Worm (Caenorhabditis elegans) whole organism, L3 larva: ENCODE results near the gene C35A11.3.

Experiments
- R02D3.7 ChIP-seq: fragments of 150-350 bp; optimal IDR thresholded peaks from 2 replicates; lab custom pipeline; 2014; ENCODE audit warnings: missing biosample characterization, missing genetic modification characterization
- ZK546.5 ChIP-seq: sonication (generic microtip); optimal IDR thresholded peaks from 2 replicates; lab custom pipeline; 2017; ENCODE audit warnings: missing biosample characterization, missing genetic modification characterization
- aly-2 ChIP-seq: fragments of 150-350 bp; optimal IDR thresholded peaks from 2 replicates; lab custom pipeline; 2014; ENCODE audit warnings: missing biosample characterization, missing genetic modification characterization
- ama-1 ChIP-seq: fragments of 150-350 bp; optimal IDR thresholded peaks from 2 replicates; lab custom pipeline; 2018
- ceh-16 ChIP-seq: sonication (generic microtip); optimal IDR thresholded peaks from 2 replicates; lab custom pipeline; 2017; ENCODE audit warnings: missing biosample characterization, missing genetic modification characterization
- ceh-28 ChIP-seq: fragments of 150-350 bp; optimal IDR thresholded peaks from 2 replicates; lab custom pipeline; 2014; ENCODE audit warnings: missing biosample characterization, missing genetic modification reagents, missing genetic modification characterization
- ceh-82 ChIP-seq: fragments of 150-350 bp; optimal IDR thresholded peaks from 2 replicates; lab custom pipeline; 2014; ENCODE audit warnings: missing biosample characterization, missing genetic modification characterization
- ceh-9 ChIP-seq: sonication (generic microtip); optimal IDR thresholded peaks from 2 replicates; lab custom pipeline; 2018; ENCODE audit warnings: missing biosample characterization, missing genetic modification characterization
- daf-12 ChIP-seq: fragments of 150-350 bp; optimal IDR thresholded peaks from 2 replicates; lab custom pipeline; 2014; ENCODE audit warnings: missing biosample characterization, missing genetic modification reagents, missing genetic modification characterization
- egl-27 ChIP-seq: sonication (generic microtip); optimal IDR thresholded peaks from 4 replicates; lab custom pipeline; 2017; ENCODE audit warnings: missing biosample characterization, missing genetic modification reagents, missing genetic modification characterization
- egl-5 ChIP-seq: fragments of 150-350 bp; optimal IDR thresholded peaks from 2 replicates; lab custom pipeline; 2017; ENCODE audit warnings: missing biosample characterization, missing genetic modification reagents, missing genetic modification characterization, inconsistent platforms
- elt-1 ChIP-seq: fragments of 150-350 bp; optimal IDR thresholded peaks from 2 replicates; lab custom pipeline; 2014; ENCODE audit warnings: missing biosample characterization, missing genetic modification characterization
- elt-2 ChIP-seq: sonication (generic microtip); optimal IDR thresholded peaks from 2 replicates; lab custom pipeline; 2016; ENCODE audit warnings: missing genetic modification reagents, mild to moderate bottlenecking, missing genetic modification characterization, missing compliant biosample characterization
- elt-3 ChIP-seq, 3 experiments: fragments of 150-350 bp in 1 of 3; sonication (generic microtip) in 2 of 3; optimal IDR thresholded peaks; 2 replicates in 2 of 3; 4 replicates in 1 of 3; lab custom pipeline; 2014 to 2017; ENCODE audit warnings: missing biosample characterization in 3 of 3, missing genetic modification characterization in 3 of 3
- eor-1 ChIP-seq, 2 experiments: fragments of 150-350 bp; optimal IDR thresholded peaks; 2 replicates each; lab custom pipeline; 2014 to 2018; ENCODE audit warnings: missing biosample characterization in 2 of 2, missing genetic modification characterization in 2 of 2
- fkh-10 ChIP-seq: sonication (generic microtip); optimal IDR thresholded peaks from 2 replicates; lab custom pipeline; 2017; ENCODE audit warnings: missing biosample characterization, missing genetic modification reagents, missing genetic modification characterization
- fkh-2 ChIP-seq: fragments of 150-350 bp; optimal IDR thresholded peaks from 2 replicates; lab custom pipeline; 2014; ENCODE audit warnings: missing biosample characterization, missing genetic modification reagents, missing genetic modification characterization
- fos-1 ChIP-seq: fragments of 150-350 bp; optimal IDR thresholded peaks from 2 replicates; lab custom pipeline; 2014; ENCODE audit warnings: missing biosample characterization, missing genetic modification characterization
- hmg-11 ChIP-seq: sonication (generic microtip); optimal IDR thresholded peaks from 2 replicates; lab custom pipeline; 2016; ENCODE audit warnings: missing genetic modification characterization, missing compliant biosample characterization
- jun-1 ChIP-seq: fragments of 150-350 bp; optimal IDR thresholded peaks from 2 replicates; lab custom pipeline; 2014; ENCODE audit warnings: missing biosample characterization, missing genetic modification reagents, missing genetic modification characterization
- lin-15B ChIP-seq: fragments of 150-350 bp; optimal IDR thresholded peaks from 2 replicates; lab custom pipeline; 2014; ENCODE audit warnings: missing biosample characterization, missing genetic modification characterization
- lin-39 ChIP-seq: fragments of 150-350 bp; optimal IDR thresholded peaks from 2 replicates; lab custom pipeline; 2018; ENCODE audit warnings: missing biosample characterization, missing genetic modification reagents, missing genetic modification characterization
- lsy-12 ChIP-seq: sonication (generic microtip); optimal IDR thresholded peaks from 2 replicates; lab custom pipeline; 2016; ENCODE audit warnings: mild to moderate bottlenecking, missing genetic modification characterization, missing compliant biosample characterization
- mdl-1 ChIP-seq: fragments of 150-350 bp; optimal IDR thresholded peaks from 2 replicates; lab custom pipeline; 2014; ENCODE audit warnings: missing biosample characterization, missing genetic modification characterization
- mml-1 ChIP-seq: fragments of 150-350 bp; sonication (generic microtip); optimal IDR thresholded peaks from 3 replicates; lab custom pipeline; 2014; ENCODE audit warnings: missing biosample characterization, missing genetic modification characterization
- nfya-1 ChIP-seq: sonication (generic microtip); optimal IDR thresholded peaks from 2 replicates; lab custom pipeline; 2017; ENCODE audit warnings: missing genetic modification characterization, mild to moderate bottlenecking, missing compliant biosample characterization, antibody characterized with exemption, moderate library complexity; ENCODE audit not compliant: insufficient read depth
- nhr-11 ChIP-seq: fragments of 150-350 bp; optimal IDR thresholded peaks from 2 replicates; lab custom pipeline; 2014; ENCODE audit warnings: missing biosample characterization, missing genetic modification characterization
- nhr-12 ChIP-seq: fragments of 150-350 bp; optimal IDR thresholded peaks from 2 replicates; lab custom pipeline; 2014; ENCODE audit warnings: missing biosample characterization, missing genetic modification characterization
- nhr-23 ChIP-seq: fragments of 150-350 bp; optimal IDR thresholded peaks from 2 replicates; lab custom pipeline; 2014; ENCODE audit warnings: missing biosample characterization, missing genetic modification reagents, missing genetic modification characterization
- nhr-237 ChIP-seq: fragments of 150-350 bp; optimal IDR thresholded peaks from 2 replicates; lab custom pipeline; 2014; ENCODE audit warnings: missing biosample characterization, missing genetic modification characterization
- nhr-25 ChIP-seq: sonication (generic microtip); optimal IDR thresholded peaks from 2 replicates; lab custom pipeline; 2017; ENCODE audit warnings: missing biosample characterization, missing genetic modification characterization
- nhr-28 ChIP-seq: fragments of 150-350 bp; optimal IDR thresholded peaks from 2 replicates; lab custom pipeline; 2014; ENCODE audit warnings: missing biosample characterization, missing genetic modification characterization
- nhr-43 ChIP-seq: sonication (generic microtip); optimal IDR thresholded peaks from 2 replicates; lab custom pipeline; 2016; ENCODE audit warnings: mild to moderate bottlenecking, missing genetic modification characterization, missing compliant biosample characterization; ENCODE audit not compliant: poor library complexity, severe bottlenecking
- nhr-67 ChIP-seq: fragments of 150-350 bp; optimal IDR thresholded peaks from 2 replicates; lab custom pipeline; 2014; ENCODE audit warnings: missing biosample characterization, missing genetic modification characterization
- nhr-76 ChIP-seq: fragments of 150-350 bp; sonication (generic microtip); optimal IDR thresholded peaks from 5 replicates; lab custom pipeline; 2014; ENCODE audit warnings: missing biosample characterization, missing genetic modification characterization
- nhr-77 ChIP-seq: fragments of 150-350 bp; optimal IDR thresholded peaks from 2 replicates; lab custom pipeline; 2014; ENCODE audit warnings: missing biosample characterization, missing genetic modification characterization
- pha-4 ChIP-seq: fragments of 150-350 bp; optimal IDR thresholded peaks from 2 replicates; lab custom pipeline; 2014; ENCODE audit warnings: missing biosample characterization, missing genetic modification reagents, missing genetic modification characterization
- sea-2 ChIP-seq: fragments of 150-350 bp; sonication (generic microtip); optimal IDR thresholded peaks from 4 replicates; lab custom pipeline; 2014; ENCODE audit warnings: missing biosample characterization, missing genetic modification reagents, missing genetic modification characterization
- skn-1 ChIP-seq: fragments of 150-350 bp; optimal IDR thresholded peaks from 2 replicates; lab custom pipeline; 2014; ENCODE audit warnings: missing biosample characterization, missing genetic modification characterization
- snpc-4 ChIP-seq: fragments of 150-350 bp; optimal IDR thresholded peaks from 2 replicates; lab custom pipeline; 2014; ENCODE audit warnings: missing biosample characterization, missing genetic modification characterization
- unc-62 ChIP-seq: fragments of 150-350 bp; sonication (generic microtip); optimal IDR thresholded peaks from 4 replicates; lab custom pipeline; 2014; ENCODE audit warnings: missing biosample characterization, missing genetic modification reagents, missing genetic modification characterization
- ztf-11 ChIP-seq: fragments of 150-350 bp; optimal IDR thresholded peaks from 2 replicates; lab custom pipeline; 2014; ENCODE audit warnings: missing biosample characterization, missing genetic modification characterization
- ztf-4 ChIP-seq: fragments of 150-350 bp; optimal IDR thresholded peaks from 2 replicates; lab custom pipeline; 2014; ENCODE audit warnings: missing biosample characterization, missing genetic modification characterization

Gene C35A11.3

DNA sequence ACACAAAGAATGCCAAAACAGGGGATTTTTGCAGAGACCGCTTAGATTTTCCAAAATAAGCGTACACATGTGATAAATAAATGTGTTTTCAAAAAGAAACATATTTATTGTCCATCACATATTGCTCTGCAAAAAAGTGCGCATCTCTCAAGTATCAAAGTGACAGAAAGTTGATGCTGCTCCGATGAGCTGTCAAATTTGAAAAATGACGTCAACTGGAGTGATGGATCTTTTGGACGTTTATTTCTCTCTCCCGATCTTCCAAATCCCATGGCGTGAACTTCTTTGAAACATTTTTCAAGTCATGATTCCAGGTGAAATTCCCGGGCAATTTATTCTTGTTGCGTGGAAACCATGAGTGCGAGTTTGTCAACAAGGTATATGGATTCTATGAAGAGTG is 36.7 kb downstream of the C35A11.3 start:
- no peak for TF ChIP-seq lsy-12 (tag; lab: Kevin White, UChicago)
- TF ChIP-seq aly-2 (tag; lab: Kevin White, UChicago): no peak
- TF ChIP-seq unc-62 (GFP tag; lab: Kevin White, UChicago): peak; percentile 78
- peak; percentile 1 for TF ChIP-seq lin-39
- no peak for TF ChIP-seq nhr-25 (tag; lab: Kevin White, UChicago)

DNA sequence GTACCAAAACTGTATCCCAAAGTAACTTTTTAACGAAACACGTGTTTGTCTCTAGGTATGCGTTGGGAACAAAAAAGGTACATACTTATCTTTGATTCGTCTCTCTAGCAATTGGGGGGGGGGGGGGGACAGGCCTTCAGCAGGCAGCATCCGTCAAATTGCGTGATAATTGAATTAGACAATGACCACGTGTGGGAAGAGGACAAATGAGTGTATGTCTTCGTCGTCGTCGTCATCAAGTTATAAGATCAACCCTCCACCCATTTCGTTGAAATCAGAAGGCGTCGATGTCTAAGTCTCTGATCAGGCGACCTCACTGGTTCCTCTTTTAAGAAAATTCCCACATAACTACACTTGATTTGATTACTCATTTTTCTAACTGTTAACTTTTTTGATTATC is 38.5 kb downstream of the C35A11.3 start, which contains the start of gene F08F3.4:
Gene F08F3.4, plus strand, starts transcription at position 277 of the 400 bp plus-strand sequence.
- TF ChIP-seq unc-62 (GFP tag; lab: Kevin White, UChicago): no peak
- TF ChIP-seq ztf-4 (tag; lab: Kevin White, UChicago): no peak
- no peak for TF ChIP-seq ceh-16 (tag; lab: Kevin White, UChicago)
- TF ChIP-seq lin-39: no peak
- TF ChIP-seq nfya-1 (tag; lab: Kevin White, UChicago): no peak
- no peak for TF ChIP-seq ceh-9 (tag; lab: Kevin White, UChicago)
- TF ChIP-seq hmg-11: no peak
- TF ChIP-seq egl-5 (tag; lab: Kevin White, UChicago): no peak
- TF ChIP-seq nhr-28 (tag; lab: Kevin White, UChicago): no peak
- TF ChIP-seq ztf-11 (tag; lab: Kevin White, UChicago): no peak
- TF ChIP-seq nhr-43 (tag; lab: Kevin White, UChicago): peak; percentile 83
- no peak for TF ChIP-seq mml-1 (tag; lab: Kevin White, UChicago)
- TF ChIP-seq lsy-12 (tag; lab: Kevin White, UChicago): peak; percentile 52
- TF ChIP-seq elt-1 (tag; lab: Kevin White, UChicago): no peak
- no peak for TF ChIP-seq egl-27 (tag; lab: Kevin White, UChicago)
- no peak for TF ChIP-seq fkh-2 (tag; lab: Kevin White, UChicago)
- no peak for TF ChIP-seq daf-12 (tag; lab: Kevin White, UChicago)
- TF ChIP-seq snpc-4 (tag; lab: Kevin White, UChicago): no peak
- no peak for TF ChIP-seq fkh-10
- no peak for TF ChIP-seq R02D3.7 (tag; lab: Kevin White, UChicago)
- TF ChIP-seq ZK546.5 (tag; lab: Kevin White, UChicago): no peak
- no peak for TF ChIP-seq lin-15B (tag; lab: Kevin White, UChicago)
- TF ChIP-seq eor-1 (tag; optimal IDR thresholded peaks at IDR 0.05; lab: Kevin White, UChicago): no peak
- peak; percentile 38 for TF ChIP-seq nhr-23 (tag; lab: Kevin White, UChicago)
- no peak for TF ChIP-seq nhr-77 (tag; lab: Kevin White, UChicago)
- no peak for TF ChIP-seq elt-2 (tag; lab: Kevin White, UChicago)
- no peak for TF ChIP-seq pha-4 (tag; lab: Kevin White, UChicago)
- TF ChIP-seq nhr-237 (tag; lab: Kevin White, UChicago): no peak
- TF ChIP-seq jun-1 (tag; lab: Kevin White, UChicago): no peak
- TF ChIP-seq fos-1 (tag; lab: Kevin White, UChicago): no peak
- peak; percentile 50 for TF ChIP-seq nhr-25 (tag; lab: Kevin White, UChicago)
- no peak for TF ChIP-seq nhr-11
- TF ChIP-seq mdl-1: peak; percentile 12
- no peak for TF ChIP-seq nhr-76 (tag; lab: Kevin White, UChicago)
- TF ChIP-seq ama-1 (lab: Kevin White, UChicago): no peak
- peak in 1 of 3 experiments; percentile 23 for TF ChIP-seq elt-3 (tag; optimal IDR thresholded peaks at IDR 0.05; lab: Kevin White, UChicago)
- TF ChIP-seq ceh-82 (tag; lab: Kevin White, UChicago): no peak
- no peak for TF ChIP-seq nhr-12 (tag; lab: Kevin White, UChicago)
- TF ChIP-seq aly-2 (tag; lab: Kevin White, UChicago): no peak
- no peak for TF ChIP-seq skn-1
- TF ChIP-seq nhr-67 (tag; lab: Kevin White, UChicago): no peak
- no peak for TF ChIP-seq sea-2 (GFP tag; lab: Kevin White, UChicago)
- no peak for TF ChIP-seq ceh-28 (tag; lab: Kevin White, UChicago)
- TF ChIP-seq, all 47 proteins: peak for 6
